Worm (Caenorhabditis elegans) whole organism, early embryonic: Measurements from ENCODE around the gene flp-24.

ENCODE experiments used
- B0310.2 ChIP-seq: sonication (generic microtip); optimal IDR thresholded peaks from 2 replicates; lab custom pipeline; 2016; ENCODE audit warnings: mild to moderate bottlenecking, missing genetic modification characterization, missing compliant biosample characterization
- F13C5.2 ChIP-seq: sonication (generic microtip); optimal IDR thresholded peaks from 2 replicates; lab custom pipeline; 2017; ENCODE audit warnings: mild to moderate bottlenecking, missing genetic modification characterization, inconsistent platforms, missing compliant biosample characterization
- aly-1 ChIP-seq: sonication (generic microtip); optimal IDR thresholded peaks from 2 replicates; lab custom pipeline; 2016; ENCODE audit warnings: missing genetic modification characterization, missing compliant biosample characterization
- ama-1 ChIP-seq: fragments of 150-350 bp; optimal IDR thresholded peaks from 2 replicates; lab custom pipeline; 2014
- ceh-13 ChIP-seq: fragments of 200-800 bp; sonication (Bioruptor generic); optimal IDR thresholded peaks from 2 replicates; lab custom pipeline; 2018; ENCODE audit warnings: mild to moderate bottlenecking, missing genetic modification characterization, missing compliant biosample characterization
- ceh-36 ChIP-seq: sonication (generic microtip); optimal IDR thresholded peaks from 2 replicates; lab custom pipeline; 2016; ENCODE audit warnings: missing genetic modification characterization, inconsistent platforms, missing compliant biosample characterization
- ets-7 ChIP-seq: sonication (generic microtip); optimal IDR thresholded peaks from 2 replicates; lab custom pipeline; 2016; ENCODE audit warnings: missing genotype, missing genetic modification characterization, missing compliant biosample characterization
- flt-1 ChIP-seq: fragments of 200-800 bp; sonication (Bioruptor generic); IDR thresholded peaks from 2 replicates; pipeline ENCODE4 v1.3.6; 2022; ENCODE audit warnings: missing genetic modification characterization, missing compliant biosample characterization
- hmbx-1 ChIP-seq: sonication (generic microtip); optimal IDR thresholded peaks from 2 replicates; lab custom pipeline; 2016; ENCODE audit warnings: mild to moderate bottlenecking, missing genetic modification characterization, missing compliant biosample characterization
- hmg-4 ChIP-seq: fragments of 200-800 bp; sonication (Bioruptor generic); optimal IDR thresholded peaks from 2 replicates; lab custom pipeline; 2018; ENCODE audit warnings: mild to moderate bottlenecking, missing genetic modification characterization, missing compliant biosample characterization
- hnd-1 ChIP-seq: sonication (generic microtip); optimal IDR thresholded peaks from 2 replicates; lab custom pipeline; 2016; ENCODE audit warnings: missing genetic modification characterization, missing compliant biosample characterization
- pes-1 ChIP-seq: fragments of 200-800 bp; sonication (Bioruptor generic); IDR thresholded peaks from 2 replicates; pipeline ENCODE4 v1.3.6; 2022; ENCODE audit warnings: missing genetic modification reagents, missing genetic modification characterization, missing compliant biosample characterization
- scrt-1 ChIP-seq: fragments of 200-800 bp; sonication (Bioruptor generic); IDR thresholded peaks from 2 replicates; pipeline ENCODE4 v1.3.6; 2022; ENCODE audit warnings: missing genetic modification characterization, missing compliant biosample characterization
- sea-1 ChIP-seq: fragments of 200-800 bp; sonication (Bioruptor generic); conservative IDR thresholded peaks from 2 replicates; pipeline ENCODE4 v1.3.6; 2022; ENCODE audit warnings: missing genetic modification characterization, missing compliant biosample characterization
- tbx-11 ChIP-seq: fragments of 200-800 bp; sonication (Bioruptor generic); IDR thresholded peaks from 2 replicates; pipeline ENCODE4 v1.3.6; 2022; ENCODE audit warnings: missing genetic modification characterization, missing compliant biosample characterization
- tbx-37 ChIP-seq: fragments of 200-800 bp; sonication (Bioruptor generic); conservative IDR thresholded peaks from 2 replicates; pipeline ENCODE4 v1.3.6; 2022; ENCODE audit warnings: missing genetic modification reagents, missing genetic modification characterization, missing compliant biosample characterization
- tra-4 ChIP-seq: sonication (generic microtip); optimal IDR thresholded peaks from 2 replicates; lab custom pipeline; 2017; ENCODE audit warnings: missing genetic modification characterization, missing compliant biosample characterization

flp-24 gene

ce11 chrIII:750028-750427 is 25.1 kb downstream of the flp-24 start:
- TF ChIP-seq scrt-1 (GFP tag; lab: Robert Waterston, UW) (no peak), aly-1 (tag; lab: Kevin White, UChicago) (no peak), hmbx-1 (tag; lab: Kevin White, UChicago) (no peak), tbx-37 (GFP tag; lab: Robert Waterston, UW) (no peak), ceh-36 (tag; lab: Kevin White, UChicago) (no peak), B0310.2 (tag; lab: Kevin White, UChicago) (no peak), hmg-4 (no peak), tra-4 (tag; lab: Kevin White, UChicago) (no peak), ceh-13 (GFP tag; lab: Kevin White, UChicago) (no peak), tbx-11 (GFP tag; lab: Robert Waterston, UW) (no peak), ama-1 (lab: Kevin White, UChicago) (no peak), hnd-1 (tag; lab: Kevin White, UChicago) (no peak), sea-1 (GFP tag; lab: Robert Waterston, UW) (no peak), pes-1 (GFP tag; lab: Robert Waterston, UW) (no peak), ets-7 (tag; lab: Kevin White, UChicago) (no peak), flt-1 (GFP tag; lab: Robert Waterston, UW) (no peak), F13C5.2 (tag; lab: Kevin White, UChicago) (no peak)

DNA sequence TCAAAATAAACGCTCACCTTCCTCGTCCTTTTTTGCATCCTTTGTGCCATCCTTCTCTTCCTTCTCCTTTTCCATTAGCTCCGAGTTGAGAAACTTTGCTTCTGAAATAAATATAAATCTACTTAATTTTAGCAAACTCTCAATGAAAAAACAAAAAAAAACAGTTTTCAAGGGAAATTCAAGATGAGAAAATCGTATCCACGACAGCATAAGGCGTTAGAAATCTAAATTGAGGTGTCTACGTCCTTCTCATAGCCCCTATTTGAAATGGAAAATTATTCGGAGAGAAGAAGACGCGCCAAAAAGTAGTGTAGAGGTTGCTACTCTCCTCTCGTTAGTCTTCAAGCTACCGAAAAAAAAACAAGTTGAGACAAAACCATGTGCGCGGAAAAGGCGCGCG is 27.4 kb downstream of the flp-24 start, which contains the start of gene pat-12:
pat-12 (minus strand) TSS at position 101 of the 400 bp plus-strand sequence.
- TF ChIP-seq tra-4 (tag; lab: Kevin White, UChicago) (no peak), B0310.2 (tag; lab: Kevin White, UChicago) (no peak), pes-1 (GFP tag; lab: Robert Waterston, UW) (no peak), ceh-13 (GFP tag; lab: Kevin White, UChicago) (no peak), aly-1 (tag; lab: Kevin White, UChicago) (no peak), hmbx-1 (tag; lab: Kevin White, UChicago) (no peak), scrt-1 (GFP tag; lab: Robert Waterston, UW) (no peak), ets-7 (tag; lab: Kevin White, UChicago) (no peak), hmg-4 (no peak)

- TF ChIP-seq hmg-4: no peak
- TF ChIP-seq pes-1 (GFP tag; lab: Robert Waterston, UW): no peak
- TF ChIP-seq scrt-1 (GFP tag; lab: Robert Waterston, UW): no peak
- TF ChIP-seq tra-4 (tag; lab: Kevin White, UChicago): no peak
- TF ChIP-seq hnd-1 (tag; lab: Kevin White, UChicago): no peak
- no peak for TF ChIP-seq F13C5.2 (tag; lab: Kevin White, UChicago)
- no peak for TF ChIP-seq ama-1 (lab: Kevin White, UChicago)
- no peak for TF ChIP-seq sea-1 (GFP tag; lab: Robert Waterston, UW)
- no peak for TF ChIP-seq B0310.2 (tag; lab: Kevin White, UChicago)
- no peak for TF ChIP-seq hmbx-1 (tag; lab: Kevin White, UChicago)
- no peak for TF ChIP-seq flt-1 (GFP tag; lab: Robert Waterston, UW)
These were observed 29.5 kb downstream of the flp-24 start for ce11 chrIII:754371-754770.

DNA sequence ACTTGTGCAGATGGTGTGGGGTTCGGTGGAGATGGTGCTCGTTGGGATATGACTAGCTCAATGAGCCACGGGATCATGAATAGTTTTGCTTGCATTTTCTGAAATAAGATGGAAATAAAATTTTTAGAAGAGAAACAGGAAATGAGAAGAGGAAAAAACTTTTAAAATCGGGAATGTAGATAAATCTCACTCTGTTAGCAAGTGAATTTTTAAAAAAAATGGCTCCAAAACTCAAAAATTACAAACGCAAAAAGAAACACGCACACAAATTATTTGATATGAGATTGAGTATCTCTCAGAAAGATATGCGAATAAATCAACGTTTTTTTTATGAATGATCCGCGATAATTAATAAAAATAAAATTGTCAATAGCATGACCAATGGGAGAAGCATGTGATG is 33.1 kb downstream of the flp-24 start, which contains the start of gene T17H7.7:
T17H7.7 (minus strand) TSS at position 101 of the 400 bp plus-strand sequence.
- TF ChIP-seq hmbx-1 (tag; lab: Kevin White, UChicago) (no peak), sea-1 (GFP tag; lab: Robert Waterston, UW) (no peak), B0310.2 (tag; lab: Kevin White, UChicago) (no peak), ets-7 (tag; lab: Kevin White, UChicago) (no peak)

DNA sequence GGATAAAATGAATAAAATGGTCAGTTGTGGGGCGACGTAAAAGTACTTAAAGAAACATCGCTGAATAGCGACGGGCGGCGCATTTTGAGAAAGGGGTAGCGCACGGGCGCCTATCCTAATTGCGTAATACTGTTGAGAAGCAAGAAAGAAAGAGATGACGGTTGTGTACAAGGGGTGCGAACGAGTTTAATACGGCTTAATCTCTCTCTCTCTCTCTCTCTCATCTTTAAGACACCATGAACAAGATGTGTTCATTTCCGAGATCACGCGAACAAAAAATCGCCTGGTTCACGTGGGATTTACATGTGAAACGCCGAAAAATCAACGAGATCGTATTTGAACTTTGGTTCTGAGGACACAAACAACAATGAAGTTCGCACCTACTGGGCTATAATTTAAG is 34.8 kb downstream of the flp-24 start:
- TF ChIP-seq tra-4 (tag; lab: Kevin White, UChicago): no peak
- no peak for TF ChIP-seq hmbx-1 (tag; lab: Kevin White, UChicago)
- no peak for TF ChIP-seq hnd-1 (tag; lab: Kevin White, UChicago)
- TF ChIP-seq aly-1 (tag; lab: Kevin White, UChicago): no peak
- TF ChIP-seq tbx-37 (GFP tag; lab: Robert Waterston, UW): no peak
- no peak for TF ChIP-seq sea-1 (GFP tag; lab: Robert Waterston, UW)
- TF ChIP-seq ama-1 (lab: Kevin White, UChicago): no peak
- no peak for TF ChIP-seq tbx-11 (GFP tag; lab: Robert Waterston, UW)
- no peak for TF ChIP-seq flt-1 (GFP tag; lab: Robert Waterston, UW)
- no peak for TF ChIP-seq F13C5.2 (tag; lab: Kevin White, UChicago)
- no peak for TF ChIP-seq ets-7 (tag; lab: Kevin White, UChicago)
- no peak for TF ChIP-seq B0310.2 (tag; lab: Kevin White, UChicago)
- TF ChIP-seq hmg-4: no peak
- no peak for TF ChIP-seq pes-1 (GFP tag; lab: Robert Waterston, UW)
- no peak for TF ChIP-seq ceh-36 (tag; lab: Kevin White, UChicago)
- no peak for TF ChIP-seq ceh-13 (GFP tag; lab: Kevin White, UChicago)
- TF ChIP-seq scrt-1 (GFP tag; lab: Robert Waterston, UW): no peak

ce11 chrIII:761476-761875 is 36.6 kb downstream of the flp-24 start, which contains the start of gene nlp-52:
Gene nlp-52 (plus strand): TSS chrIII:761776.
- TF ChIP-seq pes-1 (GFP tag; lab: Robert Waterston, UW) (no peak), B0310.2 (tag; lab: Kevin White, UChicago) (no peak), F13C5.2 (tag; lab: Kevin White, UChicago) (no peak), hmbx-1 (tag; lab: Kevin White, UChicago) (no peak), ceh-36 (tag; lab: Kevin White, UChicago) (no peak), tra-4 (tag; lab: Kevin White, UChicago) (no peak), tbx-11 (GFP tag; lab: Robert Waterston, UW) (no peak), scrt-1 (GFP tag; lab: Robert Waterston, UW) (no peak), hmg-4 (no peak), ama-1 (lab: Kevin White, UChicago) (no peak), hnd-1 (tag; lab: Kevin White, UChicago) (no peak), aly-1 (tag; lab: Kevin White, UChicago) (no peak), ets-7 (tag; lab: Kevin White, UChicago) (no peak), sea-1 (GFP tag; lab: Robert Waterston, UW) (no peak), ceh-13 (GFP tag; lab: Kevin White, UChicago) (no peak), flt-1 (GFP tag; lab: Robert Waterston, UW) (no peak), tbx-37 (GFP tag; lab: Robert Waterston, UW) (no peak)
